Fruit fly (Drosophila melanogaster) whole organism, embryonic: ENCODE measurements around the gene Atpalpha.

Experiments used
- Atf6 ChIP-seq: fragments of 200-800 bp; sonication (Bioruptor generic); IDR thresholded peaks from 2 replicates; pipeline ENCODE4 v1.3.6; 2022; ENCODE audit warnings: missing biosample characterization, missing genetic modification characterization
- CG10462 ChIP-seq: fragments of 200-800 bp; sonication (Bioruptor generic); optimal IDR thresholded peaks from 2 replicates; lab custom pipeline; 2016; ENCODE audit warnings: missing biosample characterization, missing genetic modification characterization
- CG11093 ChIP-seq: fragments of 200-800 bp; sonication (Bioruptor generic); IDR thresholded peaks from 3 replicates; pipeline ENCODE4 v1.3.6; 2022; ENCODE audit warnings: missing biosample characterization, missing genetic modification characterization
- CG11560 ChIP-seq: fragments of 200-800 bp; sonication (Bioruptor generic); IDR thresholded peaks from 3 replicates; pipeline ENCODE4 v1.3.6; 2022; ENCODE audit warnings: missing biosample characterization, missing genetic modification characterization
- CG11695 ChIP-seq: fragments of 200-800 bp; sonication (Bioruptor generic); IDR thresholded peaks from 3 replicates; pipeline ENCODE4 v1.3.6; 2022; ENCODE audit warnings: missing biosample characterization, missing genetic modification characterization
- CG14667 ChIP-seq: fragments of 200-800 bp; sonication (Bioruptor generic); IDR thresholded peaks from 2 replicates; pipeline ENCODE4 v1.3.6; 2022; ENCODE audit warnings: missing biosample characterization, missing genetic modification characterization
- CG15269 ChIP-seq: fragments of 200-800 bp; sonication (Bioruptor generic); optimal IDR thresholded peaks from 2 replicates; lab custom pipeline; 2018; ENCODE audit warnings: missing biosample characterization, mild to moderate bottlenecking, missing genetic modification characterization, moderate library complexity
- CG1792 ChIP-seq: fragments of 200-800 bp; sonication (Bioruptor generic); optimal IDR thresholded peaks from 2 replicates; lab custom pipeline; 2016; ENCODE audit warnings: missing biosample characterization, missing genetic modification characterization
- CG1832 ChIP-seq: fragments of 200-800 bp; sonication (Bioruptor generic); optimal IDR thresholded peaks from 2 replicates; lab custom pipeline; 2017; ENCODE audit warnings: missing biosample characterization, mild to moderate bottlenecking, missing genetic modification characterization, inconsistent platforms
- CG2120 ChIP-seq: fragments of 200-800 bp; sonication (Bioruptor generic); optimal IDR thresholded peaks from 3 replicates; lab custom pipeline; 2016; ENCODE audit warnings: missing biosample characterization, missing genetic modification characterization
- CG2678 ChIP-seq: fragments of 200-800 bp; sonication (Bioruptor generic); optimal IDR thresholded peaks from 3 replicates; lab custom pipeline; 2019; ENCODE audit warnings: missing biosample characterization, mild to moderate bottlenecking, missing genetic modification characterization, moderate library complexity
- CG2875 ChIP-seq: fragments of 200-800 bp; sonication (Bioruptor generic); optimal IDR thresholded peaks from 2 replicates; lab custom pipeline; 2017; ENCODE audit warnings: missing biosample characterization, mild to moderate bottlenecking, missing genetic modification characterization, missing genetic modification reagents
- CG31365 ChIP-seq: fragments of 200-800 bp; sonication (Bioruptor generic); optimal IDR thresholded peaks from 2 replicates; lab custom pipeline; 2018; ENCODE audit warnings: missing biosample characterization, mild to moderate bottlenecking, missing genetic modification characterization
- CG3163 ChIP-seq: fragments of 200-800 bp; sonication (Bioruptor generic); optimal IDR thresholded peaks from 3 replicates; lab custom pipeline; 2016; ENCODE audit warnings: missing biosample characterization, missing genetic modification characterization
- CG32532 ChIP-seq: fragments of 200-800 bp; sonication (Bioruptor generic); IDR thresholded peaks from 2 replicates; pipeline ENCODE4 v1.3.6; 2022; ENCODE audit warnings: missing biosample characterization, missing genetic modification characterization
- CG32772 ChIP-seq: fragments of 200-800 bp; sonication (Bioruptor generic); IDR thresholded peaks from 2 replicates; pipeline ENCODE4 v1.3.6; 2022; ENCODE audit warnings: missing biosample characterization, missing genetic modification characterization
- CG34224 ChIP-seq: fragments of 200-800 bp; sonication (Bioruptor generic); IDR thresholded peaks from 3 replicates; pipeline ENCODE4 v1.3.6; 2022; ENCODE audit warnings: missing biosample characterization, missing genetic modification characterization; ENCODE audit not compliant: partially characterized antibody
- CG3726 ChIP-seq: fragments of 200-800 bp; sonication (Bioruptor generic); IDR thresholded peaks from 3 replicates; pipeline ENCODE4, ENCODE4 v1.3.6; 2022; ENCODE audit warnings: missing biosample characterization, missing genetic modification characterization
- CG4730 ChIP-seq: fragments of 200-800 bp; sonication (Bioruptor generic); IDR thresholded peaks from 2 replicates; pipeline ENCODE4 v1.3.6; 2022; ENCODE audit warnings: missing biosample characterization, missing genetic modification characterization
- CG7786 ChIP-seq: fragments of 200-800 bp; sonication (Bioruptor generic); optimal IDR thresholded peaks from 2 replicates; lab custom pipeline; 2016; ENCODE audit warnings: missing biosample characterization, missing genetic modification characterization
- CrebB ChIP-seq: fragments of 200-800 bp; sonication (Bioruptor generic); optimal IDR thresholded peaks from 3 replicates; lab custom pipeline; 2018; ENCODE audit warnings: missing biosample characterization, mild to moderate bottlenecking, missing genetic modification characterization
- Dref ChIP-seq: fragments of 200-800 bp; sonication (Bioruptor generic); IDR thresholded peaks from 2 replicates; pipeline ENCODE4 v1.3.6; 2022; ENCODE audit warnings: missing biosample characterization, missing genetic modification characterization
- Drgx ChIP-seq: fragments of 200-800 bp; sonication (Bioruptor generic); IDR thresholded peaks from 2 replicates; pipeline ENCODE4 v1.3.6; 2022; ENCODE audit warnings: missing biosample characterization, missing genetic modification characterization
- Fer3 ChIP-seq: fragments of 200-800 bp; sonication (Bioruptor generic); optimal IDR thresholded peaks from 2 replicates; lab custom pipeline; 2018; ENCODE audit warnings: missing biosample characterization, mild to moderate bottlenecking, missing genetic modification characterization, moderate library complexity
- Hmr ChIP-seq: fragments of 200-800 bp; sonication (Bioruptor generic); optimal IDR thresholded peaks from 3 replicates; lab custom pipeline; 2017; ENCODE audit warnings: mild to moderate bottlenecking, missing biosample characterization, missing genetic modification reagents, missing genetic modification characterization
- Hr51 ChIP-seq, 2 experiments: fragments of 200-800 bp; sonication (Bioruptor generic); optimal IDR thresholded peaks; 2 replicates in 1 of 2; 3 replicates in 1 of 2; lab custom pipeline; 2016 to 2018; ENCODE audit warnings: missing biosample characterization in 2 of 2, missing genetic modification characterization in 2 of 2, mild to moderate bottlenecking in 1 of 2, moderate library complexity in 1 of 2
- Med ChIP-seq: fragments of 200-800 bp; sonication (Bioruptor generic); peaks from one replicate; lab custom pipeline; 2016; ENCODE audit warnings: missing biosample characterization, missing genetic modification characterization, mild to moderate bottlenecking, inconsistent platforms, moderate library complexity
- Meics ChIP-seq: fragments of 200-800 bp; sonication (Bioruptor generic); optimal IDR thresholded peaks from 2 replicates; lab custom pipeline; 2017; ENCODE audit warnings: missing biosample characterization, mild to moderate bottlenecking, missing genetic modification characterization
- Myb ChIP-seq: fragments of 200-800 bp; sonication (Bioruptor generic); optimal IDR thresholded peaks from 2 replicates; lab custom pipeline; 2016; ENCODE audit warnings: missing biosample characterization, missing genetic modification characterization
- NC2β ChIP-seq: fragments of 200-800 bp; sonication (Bioruptor generic); optimal IDR thresholded peaks from 2 replicates; lab custom pipeline; 2016; ENCODE audit warnings: missing biosample characterization, missing genetic modification characterization
- NK7.1 ChIP-seq: fragments of 200-800 bp; sonication (Bioruptor generic); optimal IDR thresholded peaks from 3 replicates; lab custom pipeline; 2016; ENCODE audit warnings: missing biosample characterization, missing genetic modification characterization
- Nf-YA ChIP-seq: fragments of 200-800 bp; sonication (Bioruptor generic); IDR thresholded peaks from 2 replicates; pipeline ENCODE4 v1.3.6; 2022; ENCODE audit warnings: missing biosample characterization, missing genetic modification characterization
- Trl ChIP-seq, 3 experiments: fragments of >200 bp in 2 of 3; fragments of 200-800 bp in 1 of 3; sonication (Bioruptor generic) in 1 of 3; optimal IDR thresholded peaks; 2 replicates in 1 of 3; 3 replicates in 2 of 3; lab custom pipeline; 2016 to 2017; ENCODE audit warnings: missing biosample characterization in 1 of 3, missing genetic modification characterization in 1 of 3
- Usf ChIP-seq: fragments of 200-800 bp; sonication (Bioruptor generic); optimal IDR thresholded peaks from 2 replicates; lab custom pipeline; 2017; ENCODE audit warnings: missing genotype, missing biosample characterization, missing genetic modification characterization
- Xbp1 ChIP-seq: fragments of 200-800 bp; sonication (Bioruptor generic); optimal IDR thresholded peaks from 3 replicates; lab custom pipeline; 2016; ENCODE audit warnings: missing biosample characterization, mild to moderate bottlenecking, missing genetic modification characterization
- corto ChIP-seq: fragments of 200-800 bp; sonication (Bioruptor generic); optimal IDR thresholded peaks from 2 replicates; lab custom pipeline; 2016; ENCODE audit warnings: missing biosample characterization, mild to moderate bottlenecking, missing genetic modification characterization, moderate library complexity
- dmrt99B ChIP-seq: fragments of 200-800 bp; sonication (Bioruptor generic); optimal IDR thresholded peaks from 2 replicates; lab custom pipeline; 2018; ENCODE audit warnings: missing biosample characterization, mild to moderate bottlenecking, missing genetic modification characterization, moderate library complexity
- dpn ChIP-seq, 2 experiments: fragments of 200-800 bp; sonication (Bioruptor generic); optimal IDR thresholded peaks; 3 replicates each; lab custom pipeline; 2016; ENCODE audit warnings: missing biosample characterization in 2 of 2, missing genetic modification characterization in 2 of 2
- eve ChIP-seq, 2 experiments: fragments of >200 bp; optimal IDR thresholded peaks; 2 replicates each; lab custom pipeline; 2017; ENCODE audit warnings: missing biosample characterization in 2 of 2, missing genetic modification characterization in 2 of 2
- gce ChIP-seq: fragments of 200-800 bp; sonication (Bioruptor generic); IDR thresholded peaks from 3 replicates; pipeline ENCODE4 v1.3.6; 2022; ENCODE audit warnings: missing biosample characterization, missing genetic modification characterization
- gcm ChIP-seq: fragments of 200-800 bp; sonication (Bioruptor generic); optimal IDR thresholded peaks from 2 replicates; lab custom pipeline; 2019; ENCODE audit warnings: missing biosample characterization, mild to moderate bottlenecking, missing genetic modification characterization, moderate library complexity
- gt ChIP-seq: fragments of 200-800 bp; sonication (Bioruptor generic); IDR thresholded peaks from 2 replicates; pipeline ENCODE4 v1.3.6; 2022; ENCODE audit warnings: missing biosample characterization, missing genetic modification characterization
- ken ChIP-seq: fragments of 200-800 bp; sonication (Bioruptor generic); IDR thresholded peaks from 3 replicates; pipeline ENCODE4 v1.3.6; 2022; ENCODE audit warnings: missing biosample characterization, missing genetic modification characterization
- oc ChIP-seq: fragments of 200-800 bp; sonication (Bioruptor generic); optimal IDR thresholded peaks from 2 replicates; lab custom pipeline; 2018; ENCODE audit warnings: missing biosample characterization, mild to moderate bottlenecking, missing genetic modification characterization, moderate library complexity
- scrt ChIP-seq: fragments of 200-800 bp; sonication (Bioruptor generic); optimal IDR thresholded peaks from 2 replicates; lab custom pipeline; 2018; ENCODE audit warnings: missing biosample characterization, mild to moderate bottlenecking, missing genetic modification characterization, moderate library complexity
- sd ChIP-seq: fragments of 200-800 bp; sonication (Bioruptor generic); optimal IDR thresholded peaks from 3 replicates; lab custom pipeline; 2018; ENCODE audit warnings: missing biosample characterization, mild to moderate bottlenecking, missing genetic modification characterization, moderate library complexity
- seq ChIP-seq: fragments of 200-800 bp; sonication (Bioruptor generic); IDR thresholded peaks from 2 replicates; pipeline ENCODE4 v1.3.6; 2022; ENCODE audit warnings: missing biosample characterization, missing genetic modification characterization
- so ChIP-seq: fragments of 200-800 bp; sonication (Bioruptor generic); IDR thresholded peaks from 3 replicates; pipeline ENCODE4 v1.3.6; 2022; ENCODE audit warnings: missing biosample characterization, missing genetic modification characterization
- sob ChIP-seq: fragments of 200-800 bp; sonication (Bioruptor generic); IDR thresholded peaks from 2 replicates; pipeline ENCODE4 v1.3.6; 2022; ENCODE audit warnings: missing biosample characterization, missing genetic modification characterization
- vvl ChIP-seq: fragments of 200-800 bp; sonication (Bioruptor generic); IDR thresholded peaks from 2 replicates; pipeline ENCODE4 v1.3.6; 2022; ENCODE audit warnings: missing biosample characterization, missing genetic modification characterization

Atpalpha gene

dm6 chr3R:20914103-20914502 lies 34.4 kb upstream of the Atpalpha start, which contains the start of gene hdly (continued):
- TF ChIP-seq CG14667 (GFP tag; lab: Robert Waterston, UW): no peak
- TF ChIP-seq CG34224 (GFP tag; lab: Robert Waterston, UW): peak; percentile 18; the same call in 1 of the 3 replicates
- TF ChIP-seq CG2678 (tag; lab: Kevin White, UChicago): peak; percentile 29
- TF ChIP-seq CG2120 (GFP tag; lab: Kevin White, UChicago): peak; percentile 11
- peak; percentile 45 for TF ChIP-seq CrebB (tag; lab: Kevin White, UChicago)
- peak; percentile 29 for TF ChIP-seq scrt (GFP tag; lab: Kevin White, UChicago)
- TF ChIP-seq CG31365 (tag; lab: Kevin White, UChicago): peak; percentile 23
- no peak for TF ChIP-seq ken (GFP tag; lab: Robert Waterston, UW)
- peak; percentile 46; the same call in 1 of the 2 replicates for TF ChIP-seq Nf-YA (GFP tag; lab: Robert Waterston, UW)
- TF ChIP-seq Hmr (GFP tag; lab: Kevin White, UChicago): peak; percentile 55
- TF ChIP-seq NC2β: no peak
- TF ChIP-seq CG3163 (GFP tag; lab: Kevin White, UChicago): peak; percentile 91
- peak; percentile 87 for TF ChIP-seq Med (GFP tag; lab: Kevin White, UChicago)
- TF ChIP-seq Xbp1 (GFP tag; lab: Kevin White, UChicago): no peak
- TF ChIP-seq dpn (GFP tag; optimal IDR thresholded peaks at IDR 0.05; lab: Kevin White, UChicago): peak in 1 of 2 experiments; percentile 10
- TF ChIP-seq Myb (GFP tag; lab: Kevin White, UChicago): no peak
- TF ChIP-seq Fer3 (tag; lab: Kevin White, UChicago): peak; percentile 34
- TF ChIP-seq Drgx (GFP tag; lab: Robert Waterston, UW): peak; percentile 99
- TF ChIP-seq gcm (GFP tag; lab: Kevin White, UChicago): no peak
- TF ChIP-seq CG1792 (GFP tag; lab: Kevin White, UChicago): no peak
- TF ChIP-seq Trl (optimal IDR thresholded peaks at IDR 0.05; lab: Kevin White, UChicago): peak; percentile 19 to 71
- TF ChIP-seq Trl (GFP tag; optimal IDR thresholded peaks at IDR 0.05; lab: Kevin White, UChicago): no peak
- no peak for TF ChIP-seq CG3726
- TF ChIP-seq Dref (GFP tag; lab: Robert Waterston, UW): no peak
- 0 out of 2 replicates have a peak, but pooled peaks have one; percentile 14 for TF ChIP-seq seq
- no peak for TF ChIP-seq Hr51 (GFP tag; optimal IDR thresholded peaks at IDR 0.05; lab: Kevin White, UChicago)
- no peak for TF ChIP-seq CG10462 (GFP tag; lab: Kevin White, UChicago)
- TF ChIP-seq sob (GFP tag; lab: Robert Waterston, UW): peak; percentile 53; the same call in 1 of the 2 replicates
- TF ChIP-seq CG32532 (GFP tag; lab: Robert Waterston, UW): peak; percentile 41; the same call in 1 of the 2 replicates
- TF ChIP-seq vvl (GFP tag; lab: Robert Waterston, UW): no peak; the same call in 1 of the 2 replicates
- TF ChIP-seq oc: no peak
- TF ChIP-seq CG2875 (GFP tag; lab: Kevin White, UChicago): no peak
- 0 out of 3 replicates have a peak, but pooled peaks have one; percentile 27 for TF ChIP-seq CG11695 (GFP tag; lab: Robert Waterston, UW)
- TF ChIP-seq NK7.1: peak; percentile 20
- no peak for TF ChIP-seq Usf (GFP tag; lab: Kevin White, UChicago)
- TF ChIP-seq dmrt99B (tag; lab: Kevin White, UChicago): peak; percentile 12
- TF ChIP-seq CG11093: no peak
- TF ChIP-seq gce (GFP tag; lab: Robert Waterston, UW): 0 out of 3 replicates have a peak, but pooled peaks have one; percentile 8
- TF ChIP-seq CG7786 (GFP tag; lab: Kevin White, UChicago): no peak
- TF ChIP-seq Atf6 (GFP tag; lab: Robert Waterston, UW): 0 out of 2 replicates have a peak, but pooled peaks have one; percentile 16
- no peak for TF ChIP-seq gt
- TF ChIP-seq eve (GFP tag; optimal IDR thresholded peaks at IDR 0.05; lab: Kevin White, UChicago): peak in 1 of 2 experiments; percentile 44
- no peak for TF ChIP-seq CG1832 (GFP tag; lab: Kevin White, UChicago)
- no peak for TF ChIP-seq CG32772 (GFP tag; lab: Robert Waterston, UW)
- TF ChIP-seq CG11560 (tag; lab: Robert Waterston, UW): no peak
- peak; percentile 55; the same call in 1 of the 3 replicates for TF ChIP-seq so (GFP tag; lab: Robert Waterston, UW)
- peak; percentile 51 for TF ChIP-seq CG15269 (tag; lab: Kevin White, UChicago)
- TF ChIP-seq Meics (GFP tag; lab: Kevin White, UChicago): peak; percentile 4
- TF ChIP-seq sd (tag; lab: Kevin White, UChicago): peak; percentile 47
- peak; percentile 81 for TF ChIP-seq corto
- TF ChIP-seq CG4730: no peak
